Fruit fly (Drosophila melanogaster): ENCODE measurements around the gene CG18304.

Gene CG18304

dm6 chr2L:6971597-6972036 is 29.0 kb upstream of the CG18304 start, which contains the start of gene snRNP-U1-70K (continued):
- TF ChIP-seq mirr (GFP tag; optimal IDR thresholded peaks at IDR 0.05) (no peak), CG11247 (GFP tag; IDR thresholded peaks at IDR 0.05) (peak; percentile 19; the same call in 1 of the 2 replicates), ase (GFP tag; IDR thresholded peaks at IDR 0.05) (no peak), BEAF-32 (GFP tag; optimal IDR thresholded peaks at IDR 0.05) (peak; percentile 40), Max (GFP tag; optimal IDR thresholded peaks at IDR 0.05) (peak; percentile 21), Lhr (GFP tag; optimal IDR thresholded peaks at IDR 0.05) (peak; percentile 82), Ets65A (GFP tag) (peak; percentile 7), HmgZ (tag; optimal IDR thresholded peaks at IDR 0.05) (peak; percentile 77), CG17802 (tag; optimal IDR thresholded peaks at IDR 0.05) (no peak), CG11085 (GFP tag; IDR thresholded peaks at IDR 0.05) (0 out of 2 replicates have a peak, but pooled peaks have one; percentile 13), CTCF (GFP tag; optimal IDR thresholded peaks at IDR 0.05) (peak; percentile 78), Dfd (GFP tag; optimal IDR thresholded peaks at IDR 0.05) (no peak), sima (GFP tag; optimal IDR thresholded peaks at IDR 0.05) (no peak), Dad (GFP tag; optimal IDR thresholded peaks at IDR 0.05) (no peak), usp (GFP tag; optimal IDR thresholded peaks at IDR 0.05) (no peak), tna (GFP tag; IDR thresholded peaks at IDR 0.05; ENCODE audit: partially characterized antibody) (no peak; the same call in 1 of the 2 replicates), knrl (GFP tag; IDR thresholded peaks at IDR 0.05; ENCODE audit: partially characterized antibody) (peak; percentile 52; the same call in 1 of the 3 replicates), CG1024 (GFP tag; IDR thresholded peaks at IDR 0.05) (no peak), grau (tag; optimal IDR thresholded peaks at IDR 0.05) (no peak), CG13123 (GFP tag; optimal IDR thresholded peaks at IDR 0.05) (no peak), ranshi (GFP tag; IDR thresholded peaks at IDR 0.05) (no peak), Mes4 (GFP tag; optimal IDR thresholded peaks at IDR 0.05) (no peak), Stat92E (GFP tag; optimal IDR thresholded peaks at IDR 0.05) (peak in 1 of 3 experiments; percentile 5), CG10274 (GFP tag; optimal IDR thresholded peaks at IDR 0.05) (no peak), HLHmδ (GFP tag; optimal IDR thresholded peaks at IDR 0.05) (no peak), Scr (GFP tag; IDR thresholded peaks at IDR 0.05; ENCODE audit: partially characterized antibody) (no peak), ken (GFP tag; IDR thresholded peaks at IDR 0.05) (no peak), D (optimal IDR thresholded peaks at IDR 0.05) (no peak), D (GFP tag; optimal IDR thresholded peaks at IDR 0.05) (no peak), CG16815 (GFP tag; optimal IDR thresholded peaks at IDR 0.05) (no peak), CG2889 (GFP tag; IDR thresholded peaks at IDR 0.05) (no peak), Dll (GFP tag; IDR thresholded peaks at IDR 0.05; ENCODE audit: partially characterized antibody) (no peak), CHES-1-like (GFP tag; optimal IDR thresholded peaks at IDR 0.05) (no peak), unc-4 (GFP tag; IDR thresholded peaks at IDR 0.05; ENCODE audit: partially characterized antibody) (peak; percentile 44; the same call in 1 of the 2 replicates), fd102C (GFP tag; optimal IDR thresholded peaks at IDR 0.05) (no peak), ERR (GFP tag; optimal IDR thresholded peaks at IDR 0.05) (no peak), toy (GFP tag; IDR thresholded peaks at IDR 0.05) (no peak), Mrtf (GFP tag; IDR thresholded peaks at IDR 0.05) (no peak), lilli (GFP tag; optimal IDR thresholded peaks at IDR 0.05) (peak; percentile 40), GATAe (GFP tag; conservative IDR thresholded peaks at IDR 0.05) (no peak), Spps (tag; optimal IDR thresholded peaks at IDR 0.05) (no peak), Sry-δ (GFP tag; optimal IDR thresholded peaks at IDR 0.05) (no peak), CrebB (tag; optimal IDR thresholded peaks at IDR 0.05) (no peak), Opbp (GFP tag; IDR thresholded peaks at IDR 0.05; ENCODE audit: partially characterized antibody) (peak; percentile 20; the same call in 2 of the 3 replicates), kah (GFP tag; optimal IDR thresholded peaks at IDR 0.05) (no peak), lmd (GFP tag; IDR thresholded peaks at IDR 0.05) (no peak), trem (tag; optimal IDR thresholded peaks at IDR 0.05) (peak; percentile 81), CG32767 (GFP tag; IDR thresholded peaks at IDR 0.05) (no peak), eve (GFP tag; optimal IDR thresholded peaks at IDR 0.05) (no peak), ci (GFP tag; IDR thresholded peaks at IDR 0.05) (peak; percentile 79), CG10267 (tag; optimal IDR thresholded peaks at IDR 0.05) (peak; percentile 62), ATbp (GFP tag; optimal IDR thresholded peaks at IDR 0.05) (no peak)
